Fruit fly (Drosophila melanogaster): Measurements from ENCODE around the gene Rpt2.

Rpt2 gene

dm6 chr3R:23887096-23887421 lies 44.3 kb downstream of the Rpt2 start (continued):
- TF ChIP-seq chn (GFP tag; optimal IDR thresholded peaks at IDR 0.05) = peak; percentile 67
- TF ChIP-seq Abd-B (GFP tag; optimal IDR thresholded peaks at IDR 0.05) = peak; percentile 93
- TF ChIP-seq run (tag; optimal IDR thresholded peaks at IDR 0.05) = peak; percentile 79
- TF ChIP-seq BEAF-32 (GFP tag; optimal IDR thresholded peaks at IDR 0.05) = no peak

dm6 chr3R:23886270-23887095 lies 44.9 kb downstream of the Rpt2 start:
- peak; percentile 91 for TF ChIP-seq lbe (GFP tag; optimal IDR thresholded peaks at IDR 0.05)
- TF ChIP-seq CG16813 (GFP tag; IDR thresholded peaks at IDR 0.05; ENCODE audit: partially characterized antibody) = no peak
- TF ChIP-seq Dref (GFP tag; IDR thresholded peaks at IDR 0.05) = no peak
- peak; percentile 83 for TF ChIP-seq CG17385 (GFP tag; optimal IDR thresholded peaks at IDR 0.05)
- TF ChIP-seq Hr78 (GFP tag; optimal IDR thresholded peaks at IDR 0.05) = peak in 1 of 2 experiments; percentile 75
- peak; percentile 56; the same call in 1 of the 2 replicates for TF ChIP-seq CG6272 (GFP tag; IDR thresholded peaks at IDR 0.05)
- TF ChIP-seq CG11504 (tag; optimal IDR thresholded peaks at IDR 0.05) = peak; percentile 89
- TF ChIP-seq CG6791 (GFP tag; IDR thresholded peaks at IDR 0.05; ENCODE audit: partially characterized antibody) = no peak
- TF ChIP-seq slbo (GFP tag; IDR thresholded peaks at IDR 0.05) = peak; percentile 63
- TF ChIP-seq CG13624 (GFP tag; optimal IDR thresholded peaks at IDR 0.05) = peak; percentile 29
- TF ChIP-seq bcd (GFP tag; optimal IDR thresholded peaks at IDR 0.05) = peak; percentile 78
- TF ChIP-seq CG32772 (GFP tag; IDR thresholded peaks at IDR 0.05) = peak; percentile 79
- TF ChIP-seq CG3995 (GFP tag; optimal IDR thresholded peaks at IDR 0.05) = no peak
- TF ChIP-seq CHES-1-like (GFP tag; optimal IDR thresholded peaks at IDR 0.05) = no peak
- TF ChIP-seq Kr (GFP tag; optimal IDR thresholded peaks at IDR 0.05) = no peak
- TF ChIP-seq CG9797 (GFP tag; optimal IDR thresholded peaks at IDR 0.05) = peak; percentile 21
- peak; percentile 77 for TF ChIP-seq onecut (GFP tag; IDR thresholded peaks at IDR 0.05)
- peak; percentile 7 for TF ChIP-seq CG17186 (GFP tag; optimal IDR thresholded peaks at IDR 0.05)
- no peak for TF ChIP-seq Dip3 (GFP tag; optimal IDR thresholded peaks at IDR 0.05)
- 0 out of 2 replicates have a peak, but pooled peaks have one; percentile 41 for TF ChIP-seq wdn (GFP tag; IDR thresholded peaks at IDR 0.05)
- TF ChIP-seq tap (tag; optimal IDR thresholded peaks at IDR 0.05) = peak; percentile 87
- peak; percentile 73 for TF ChIP-seq CG32532 (GFP tag; IDR thresholded peaks at IDR 0.05)
- TF ChIP-seq CG3065 (GFP tag; optimal IDR thresholded peaks at IDR 0.05) = peak; percentile 64
- no peak for TF ChIP-seq amos (GFP tag; IDR thresholded peaks at IDR 0.05; ENCODE audit: partially characterized antibody)
- TF ChIP-seq CG2875 (GFP tag; optimal IDR thresholded peaks at IDR 0.05) = peak; percentile 84
- TF ChIP-seq HLH54F (GFP tag; optimal IDR thresholded peaks at IDR 0.05) = peak; percentile 45
- TF ChIP-seq crol (GFP tag; IDR thresholded peaks at IDR 0.05) = no peak; the same call in 1 of the 2 replicates
- TF ChIP-seq CG8359 (GFP tag; optimal IDR thresholded peaks at IDR 0.05; ENCODE audit: borderline replicate concordance) = peak; percentile 82
- peak; percentile 55 for TF ChIP-seq CG8089 (GFP tag; optimal IDR thresholded peaks at IDR 0.05)
- peak; percentile 79 for TF ChIP-seq chn (GFP tag; optimal IDR thresholded peaks at IDR 0.05)
- peak; percentile 92 for TF ChIP-seq CG15601 (tag; optimal IDR thresholded peaks at IDR 0.05)
- peak; percentile 83 for TF ChIP-seq CG16815 (GFP tag; optimal IDR thresholded peaks at IDR 0.05)
- peak; percentile 66 for TF ChIP-seq CG17568 (GFP tag; optimal IDR thresholded peaks at IDR 0.05)
- TF ChIP-seq Atf6 (GFP tag; IDR thresholded peaks at IDR 0.05) = peak; percentile 76; the same call in 1 of the 2 replicates
- TF ChIP-seq CG15514 (GFP tag; optimal IDR thresholded peaks at IDR 0.05) = peak; percentile 29
- no peak for TF ChIP-seq zf30C (GFP tag; optimal IDR thresholded peaks at IDR 0.05)
- TF ChIP-seq CG10565 (GFP tag; optimal IDR thresholded peaks at IDR 0.05) = peak; percentile 41
- peak; percentile 89 for TF ChIP-seq CG6689 (GFP tag; IDR thresholded peaks at IDR 0.05)
- TF ChIP-seq CG10321 (GFP tag; IDR thresholded peaks at IDR 0.05) = no peak
- TF ChIP-seq CG17612 (GFP tag; IDR thresholded peaks at IDR 0.05) = no peak
- peak; percentile 71 for TF ChIP-seq CG1233 (GFP tag; optimal IDR thresholded peaks at IDR 0.05)
- 0 out of 2 replicates have a peak, but pooled peaks have one; percentile 56 for TF ChIP-seq dati (GFP tag; IDR thresholded peaks at IDR 0.05)
- TF ChIP-seq seq (GFP tag; IDR thresholded peaks at IDR 0.05) = no peak; the same call in 1 of the 2 replicates

Data from whole organism, embryonic.